Worm (Caenorhabditis elegans) whole organism, L1 larva: ENCODE measurements around the gene bgnt-1.1.

ENCODE experiments used
- alr-1 ChIP-seq: fragments of 200-800 bp; sonication (Bioruptor generic); optimal IDR thresholded peaks from 2 replicates; lab custom pipeline; 2018; ENCODE audit warnings: borderline replicate concordance, mild to moderate bottlenecking, missing genetic modification characterization, missing compliant biosample characterization
- blmp-1 ChIP-seq: fragments of 150-350 bp; optimal IDR thresholded peaks from 2 replicates; lab custom pipeline; 2014; ENCODE audit warnings: missing biosample characterization, missing genetic modification characterization
- ceh-63 ChIP-seq: fragments of 200-800 bp; sonication (Bioruptor generic); optimal IDR thresholded peaks from 2 replicates; lab custom pipeline; 2018; ENCODE audit warnings: mild to moderate bottlenecking, missing genetic modification characterization, missing compliant biosample characterization
- ceh-82 ChIP-seq, 3 experiments: fragments of 150-350 bp in 1 of 3; sonication (generic microtip) in 2 of 3; optimal IDR thresholded peaks; 2 replicates each; lab custom pipeline; 2014 to 2017; ENCODE audit warnings: missing biosample characterization in 3 of 3, missing genetic modification characterization in 3 of 3
- dsc-1 ChIP-seq: sonication (generic microtip); optimal IDR thresholded peaks from 2 replicates; lab custom pipeline; 2016; ENCODE audit warnings: mild to moderate bottlenecking, missing genetic modification characterization, missing compliant biosample characterization
- efl-1 ChIP-seq, 4 experiments: fragments of 150-350 bp; optimal IDR thresholded peaks in 3 of 4; peaks in 1 of 4; 1 replicate in 1 of 4; 2 replicates in 3 of 4; lab custom pipeline; 2014; ENCODE audit warnings: missing biosample characterization in 2 of 4, missing genetic modification characterization in 2 of 4, missing genetic modification reagents in 2 of 4
- elt-2 ChIP-seq: sonication (generic microtip); optimal IDR thresholded peaks from 2 replicates; lab custom pipeline; 2016; ENCODE audit warnings: missing genetic modification characterization, mild to moderate bottlenecking, inconsistent platforms, missing compliant biosample characterization, missing genetic modification reagents
- fkh-10 ChIP-seq: sonication (generic microtip); optimal IDR thresholded peaks from 2 replicates; lab custom pipeline; 2017; ENCODE audit warnings: missing biosample characterization, missing genetic modification reagents, missing genetic modification characterization
- fkh-4 ChIP-seq: sonication (generic microtip); optimal IDR thresholded peaks from 2 replicates; lab custom pipeline; 2016; ENCODE audit warnings: missing compliant biosample characterization, missing genetic modification characterization, borderline replicate concordance
- fkh-8 ChIP-seq: sonication (generic microtip); optimal IDR thresholded peaks from 2 replicates; lab custom pipeline; 2016; ENCODE audit warnings: mild to moderate bottlenecking, missing genetic modification characterization, missing compliant biosample characterization
- hlh-4 ChIP-seq: sonication (generic microtip); optimal IDR thresholded peaks from 2 replicates; lab custom pipeline; 2016; ENCODE audit warnings: mild to moderate bottlenecking, missing genetic modification characterization, missing compliant biosample characterization
- hpl-2 ChIP-seq: fragments of 150-350 bp; optimal IDR thresholded peaks from 2 replicates; lab custom pipeline; 2014; ENCODE audit warnings: missing biosample characterization, missing genetic modification reagents, missing genetic modification characterization
- lin-13 ChIP-seq: fragments of 150-350 bp; optimal IDR thresholded peaks from 2 replicates; lab custom pipeline; 2014; ENCODE audit warnings: missing biosample characterization, missing genetic modification reagents, missing genetic modification characterization
- lin-14 ChIP-seq: fragments of 200-800 bp; sonication (Bioruptor generic); optimal IDR thresholded peaks from 2 replicates; lab custom pipeline; 2018; ENCODE audit warnings: mild to moderate bottlenecking, missing genetic modification characterization, moderate library complexity, missing compliant biosample characterization
- lin-35 ChIP-seq, 2 experiments: fragments of 150-350 bp; optimal IDR thresholded peaks; 2 replicates each; lab custom pipeline; 2014; ENCODE audit warnings: missing biosample characterization in 2 of 2, missing genetic modification characterization in 2 of 2, missing genetic modification reagents in 2 of 2
- mdl-1 ChIP-seq, 2 experiments: fragments of 150-350 bp; optimal IDR thresholded peaks; 2 replicates each; lab custom pipeline; 2014 to 2017; ENCODE audit warnings: missing biosample characterization in 2 of 2, missing genetic modification characterization in 2 of 2, inconsistent platforms in 1 of 2
- mep-1 ChIP-seq: fragments of 150-350 bp; optimal IDR thresholded peaks from 2 replicates; lab custom pipeline; 2014; ENCODE audit warnings: missing biosample characterization, missing genetic modification characterization
- nhr-11 ChIP-seq: fragments of 150-350 bp; optimal IDR thresholded peaks from 2 replicates; lab custom pipeline; 2014; ENCODE audit warnings: missing biosample characterization, missing genetic modification characterization
- nhr-28 ChIP-seq: fragments of 150-350 bp; optimal IDR thresholded peaks from 2 replicates; lab custom pipeline; 2014; ENCODE audit warnings: missing biosample characterization, missing genetic modification characterization
- nhr-47 ChIP-seq: sonication (generic microtip); optimal IDR thresholded peaks from 2 replicates; lab custom pipeline; 2016; ENCODE audit warnings: mild to moderate bottlenecking, missing genetic modification characterization, moderate library complexity, missing compliant biosample characterization
- nhr-71 ChIP-seq: sonication (generic microtip); optimal IDR thresholded peaks from 2 replicates; lab custom pipeline; 2016; ENCODE audit warnings: mild to moderate bottlenecking, missing genetic modification characterization, moderate library complexity, missing compliant biosample characterization
- nhr-76 ChIP-seq: sonication (generic microtip); optimal IDR thresholded peaks from 2 replicates; lab custom pipeline; 2017; ENCODE audit warnings: missing biosample characterization, missing genetic modification characterization
- nhr-77 ChIP-seq: fragments of 150-350 bp; optimal IDR thresholded peaks from 2 replicates; lab custom pipeline; 2014; ENCODE audit warnings: missing biosample characterization, missing genetic modification characterization
- nhr-90 ChIP-seq: sonication (generic microtip); optimal IDR thresholded peaks from 2 replicates; lab custom pipeline; 2016; ENCODE audit warnings: mild to moderate bottlenecking, missing genetic modification characterization, missing compliant biosample characterization; ENCODE audit not compliant: poor library complexity
- rnt-1 ChIP-seq: sonication (generic microtip); optimal IDR thresholded peaks from 2 replicates; lab custom pipeline; 2016; ENCODE audit warnings: mild to moderate bottlenecking, missing genetic modification characterization, moderate library complexity, missing compliant biosample characterization
- snpc-4 ChIP-seq: fragments of 150-350 bp; optimal IDR thresholded peaks from 2 replicates; lab custom pipeline; 2014; ENCODE audit warnings: missing biosample characterization, missing genetic modification characterization
- sox-4 ChIP-seq: sonication (generic microtip); optimal IDR thresholded peaks from 2 replicates; lab custom pipeline; 2016; ENCODE audit warnings: missing genetic modification characterization, missing compliant biosample characterization
- swsn-7 ChIP-seq: sonication (generic microtip); optimal IDR thresholded peaks from 2 replicates; lab custom pipeline; 2016; ENCODE audit warnings: missing genetic modification characterization, missing compliant biosample characterization
- unc-30 ChIP-seq: sonication (generic microtip); optimal IDR thresholded peaks from 2 replicates; lab custom pipeline; 2017; ENCODE audit warnings: missing biosample characterization, missing genetic modification characterization
- unc-62 ChIP-seq: fragments of 150-350 bp; optimal IDR thresholded peaks from 2 replicates; lab custom pipeline; 2014; ENCODE audit warnings: missing biosample characterization, missing genetic modification reagents, missing genetic modification characterization
- unc-86 ChIP-seq: sonication (generic microtip); optimal IDR thresholded peaks from 2 replicates; lab custom pipeline; 2016; ENCODE audit warnings: missing genetic modification characterization, missing compliant biosample characterization
- vab-15 ChIP-seq: sonication (generic microtip); optimal IDR thresholded peaks from 2 replicates; lab custom pipeline; 2017; ENCODE audit warnings: missing genotype, mild to moderate bottlenecking, missing genetic modification characterization, missing compliant biosample characterization
- zip-4 ChIP-seq: fragments of 200-800 bp; sonication (Bioruptor generic); optimal IDR thresholded peaks from 2 replicates; lab custom pipeline; 2018; ENCODE audit warnings: mild to moderate bottlenecking, missing genetic modification characterization, moderate library complexity, missing compliant biosample characterization
- ztf-4 ChIP-seq: fragments of 150-350 bp; optimal IDR thresholded peaks from 2 replicates; lab custom pipeline; 2014; ENCODE audit warnings: missing biosample characterization, missing genetic modification characterization

The bgnt-1.1 gene

ce11 chrIV:10513266-10513665 is 40.7 kb downstream of the bgnt-1.1 start:
- TF ChIP-seq hpl-2 (GFP tag; lab: Kevin White, UChicago), result no peak
- TF ChIP-seq nhr-76 (tag; lab: Kevin White, UChicago), result no peak
- TF ChIP-seq lin-13 (GFP tag; lab: Kevin White, UChicago), result no peak
- peak; percentile 31 for TF ChIP-seq elt-2
- no peak for TF ChIP-seq alr-1 (tag; lab: Kevin White, UChicago)

- TF ChIP-seq blmp-1 (tag; lab: Kevin White, UChicago) (peak; percentile 15), nhr-47 (tag; lab: Kevin White, UChicago) (no peak)
These were observed 42.5 kb downstream of the bgnt-1.1 start, which contains the start of gene C02F4.4 for ce11 chrIV:10515128-10515527. TSS of gene C02F4.4 (minus strand) at chrIV:10515228.

- TF ChIP-seq dsc-1 (tag; lab: Kevin White, UChicago) (peak; percentile 69), unc-30 (tag; lab: Kevin White, UChicago) (no peak), ztf-4 (tag; lab: Kevin White, UChicago) (no peak), unc-62 (GFP tag; lab: Kevin White, UChicago) (no peak), nhr-71 (peak; percentile 3), snpc-4 (no peak), lin-14 (GFP tag; lab: Kevin White, UChicago) (no peak), nhr-11 (tag; lab: Kevin White, UChicago) (no peak), vab-15 (tag; lab: Kevin White, UChicago) (no peak), nhr-77 (no peak), sox-4 (tag; lab: Kevin White, UChicago) (peak; percentile 55), fkh-8 (tag; lab: Kevin White, UChicago) (peak; percentile 54), hlh-4 (tag; lab: Kevin White, UChicago) (no peak), nhr-90 (tag; lab: Kevin White, UChicago) (no peak)
- TF ChIP-seq, all 84 proteins: peak for 4
These were observed 46.1 kb downstream of the bgnt-1.1 start for ce11 chrIV:10518652-10519051.

ce11 chrIV:10521106-10521505 is 48.5 kb downstream of the bgnt-1.1 start, which contains the start of gene cal-4:
TSS of gene cal-4 (plus strand) at chrIV:10521406.
- no peak for TF ChIP-seq fkh-8 (tag; lab: Kevin White, UChicago)
- TF ChIP-seq hpl-2 (GFP tag; lab: Kevin White, UChicago), result no peak
- no peak for TF ChIP-seq nhr-28 (tag; lab: Kevin White, UChicago)
- TF ChIP-seq mep-1 (tag; lab: Kevin White, UChicago), result no peak
- TF ChIP-seq lin-14 (GFP tag; lab: Kevin White, UChicago), result peak; percentile 9
- TF ChIP-seq zip-4 (GFP tag; lab: Kevin White, UChicago), result no peak
- TF ChIP-seq mdl-1 (tag; optimal IDR thresholded peaks at IDR 0.05; lab: Kevin White, UChicago), result no peak
- no peak for TF ChIP-seq rnt-1 (tag; lab: Kevin White, UChicago)
- TF ChIP-seq lin-35 (GFP tag; optimal IDR thresholded peaks at IDR 0.05; lab: Kevin White, UChicago), result no peak

ce11 chrIV:10524095-10524829 is 51.7 kb downstream of the bgnt-1.1 start, which contains the start of gene C02F4.5:
TSS of gene C02F4.5 (minus strand) at chrIV:10524145.
- peak; percentile 28 for TF ChIP-seq nhr-71
- TF ChIP-seq fkh-4 (tag; lab: Kevin White, UChicago), result no peak
- TF ChIP-seq nhr-77, result no peak
- peak in 1 of 2 experiments; percentile 5 for TF ChIP-seq lin-35 (GFP tag; optimal IDR thresholded peaks at IDR 0.05; lab: Kevin White, UChicago)
- peak in 1 of 3 experiments; percentile 24 for TF ChIP-seq ceh-82 (tag; optimal IDR thresholded peaks at IDR 0.05; lab: Kevin White, UChicago)
- TF ChIP-seq fkh-8 (tag; lab: Kevin White, UChicago), result peak; percentile 60
- peak; percentile 2 for TF ChIP-seq swsn-7 (tag; lab: Kevin White, UChicago)
- no peak for TF ChIP-seq rnt-1 (tag; lab: Kevin White, UChicago)
- TF ChIP-seq efl-1 (optimal IDR thresholded peaks at IDR 0.05; lab: Kevin White, UChicago), result no peak
- TF ChIP-seq efl-1 (GFP tag; optimal IDR thresholded peaks at IDR 0.05 in 1 of 2; lab: Kevin White, UChicago), result peak in 1 of 2 experiments; percentile 32
- TF ChIP-seq lin-14 (GFP tag; lab: Kevin White, UChicago), result peak; percentile 70
- peak; percentile 74 for TF ChIP-seq fkh-10
- peak; percentile 6 for TF ChIP-seq nhr-47 (tag; lab: Kevin White, UChicago)
- peak; percentile 25 for TF ChIP-seq unc-86
- TF ChIP-seq ceh-63, result no peak
